Worm (Caenorhabditis elegans) whole organism, L2 larva: ENCODE results near the gene pha-1.

Experiments
- C34F6.9 ChIP-seq: fragments of 150-350 bp; optimal IDR thresholded peaks from 2 replicates; lab custom pipeline; 2014; ENCODE audit warnings: missing biosample characterization, missing genetic modification characterization
- R02D3.7 ChIP-seq: fragments of 150-350 bp; optimal IDR thresholded peaks from 2 replicates; lab custom pipeline; 2014; ENCODE audit warnings: missing biosample characterization, missing genetic modification characterization
- alr-1 ChIP-seq: fragments of 150-350 bp; optimal IDR thresholded peaks from 2 replicates; lab custom pipeline; 2014; ENCODE audit warnings: missing biosample characterization, missing genetic modification characterization
- aly-2 ChIP-seq: fragments of 150-350 bp; optimal IDR thresholded peaks from 2 replicates; lab custom pipeline; 2014; ENCODE audit warnings: missing biosample characterization, missing genetic modification characterization
- elt-3 ChIP-seq: sonication (generic microtip); optimal IDR thresholded peaks from 2 replicates; lab custom pipeline; 2017; ENCODE audit warnings: missing biosample characterization, missing genetic modification characterization
- fos-1 ChIP-seq: fragments of 150-350 bp; optimal IDR thresholded peaks from 2 replicates; lab custom pipeline; 2014; ENCODE audit warnings: missing biosample characterization, missing genetic modification characterization
- mdl-1 ChIP-seq, 2 experiments: fragments of 150-350 bp in 1 of 2; sonication (generic microtip) in 1 of 2; optimal IDR thresholded peaks; 2 replicates each; lab custom pipeline; 2017; ENCODE audit warnings: missing biosample characterization in 2 of 2, missing genetic modification characterization in 2 of 2
- nhr-12 ChIP-seq: fragments of 150-350 bp; optimal IDR thresholded peaks from 2 replicates; lab custom pipeline; 2014; ENCODE audit warnings: missing biosample characterization, missing genetic modification characterization
- nhr-237 ChIP-seq: fragments of 150-350 bp; optimal IDR thresholded peaks from 2 replicates; lab custom pipeline; 2014; ENCODE audit warnings: missing biosample characterization, missing genetic modification characterization
- nhr-77 ChIP-seq: fragments of 150-350 bp; optimal IDR thresholded peaks from 2 replicates; lab custom pipeline; 2014; ENCODE audit warnings: missing biosample characterization, missing genetic modification characterization
- skn-1 ChIP-seq: sonication (generic microtip); optimal IDR thresholded peaks from 2 replicates; lab custom pipeline; 2017; ENCODE audit warnings: missing biosample characterization, missing genetic modification characterization
- sma-9 ChIP-seq, 2 experiments: fragments of 150-350 bp in 1 of 2; sonication (generic microtip) in 1 of 2; optimal IDR thresholded peaks; 2 replicates each; lab custom pipeline; 2014 to 2016; ENCODE audit warnings: missing genetic modification characterization in 2 of 2, mild to moderate bottlenecking in 1 of 2, missing biosample characterization in 1 of 2, missing compliant biosample characterization in 1 of 2, missing genetic modification reagents in 1 of 2, moderate library complexity in 1 of 2
- unc-62 ChIP-seq: fragments of 150-350 bp; optimal IDR thresholded peaks from 2 replicates; lab custom pipeline; 2014; ENCODE audit warnings: missing biosample characterization, missing genetic modification reagents, missing genetic modification characterization
- ztf-11 ChIP-seq: sonication (generic microtip); optimal IDR thresholded peaks from 2 replicates; lab custom pipeline; 2017; ENCODE audit warnings: missing biosample characterization, missing genetic modification characterization

DNA sequence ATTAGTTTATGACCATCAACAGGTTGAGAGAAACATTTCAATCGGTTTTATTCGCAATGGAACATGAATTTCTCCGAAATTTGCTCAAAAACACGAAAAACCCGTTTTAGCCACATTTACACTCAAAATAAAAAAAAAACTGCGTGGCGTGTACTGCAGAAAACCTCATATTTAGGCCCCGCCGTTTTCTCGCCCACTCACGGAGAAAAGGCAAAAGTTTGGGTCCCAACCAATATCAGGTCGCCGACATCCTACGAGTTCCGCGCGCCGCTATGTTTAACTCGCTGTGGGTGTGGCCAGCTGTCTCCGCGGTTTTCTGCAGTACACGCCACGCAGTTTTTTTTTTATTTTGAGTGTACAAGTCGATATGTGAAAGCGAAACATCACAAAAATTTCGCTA, 7.7 kb upstream of the pha-1 start:
- TF ChIP-seq R02D3.7 (tag; lab: Kevin White, UChicago) (no peak), nhr-77 (tag; lab: Kevin White, UChicago) (no peak), nhr-12 (tag; lab: Kevin White, UChicago) (no peak), C34F6.9 (tag; lab: Kevin White, UChicago) (no peak), skn-1 (tag; lab: Kevin White, UChicago) (no peak), nhr-237 (tag; lab: Kevin White, UChicago) (no peak), mdl-1 (tag; optimal IDR thresholded peaks at IDR 0.05; lab: Kevin White, UChicago) (no peak), ztf-11 (tag; lab: Kevin White, UChicago) (no peak), unc-62 (GFP tag; lab: Kevin White, UChicago) (no peak), aly-2 (tag; lab: Kevin White, UChicago) (no peak), elt-3 (tag; lab: Kevin White, UChicago) (no peak), fos-1 (tag; lab: Kevin White, UChicago) (no peak), sma-9 (GFP tag; optimal IDR thresholded peaks at IDR 0.05; lab: Kevin White, UChicago) (no peak), sma-9 (tag; optimal IDR thresholded peaks at IDR 0.05; lab: Kevin White, UChicago) (no peak), alr-1 (tag; lab: Kevin White, UChicago) (no peak)
